Worm (Caenorhabditis elegans) whole organism, L4 larva: Measurements from ENCODE around the gene ndua-7.

ENCODE experiments used
- F26F4.8 ChIP-seq: fragments of 200-800 bp; sonication (Bioruptor generic); conservative IDR thresholded peaks from 2 replicates; pipeline ENCODE4 v1.3.6; 2022; ENCODE audit warnings: missing genetic modification characterization, missing compliant biosample characterization
- F49E8.2 ChIP-seq: sonication (generic microtip); optimal IDR thresholded peaks from 2 replicates; lab custom pipeline; 2016; ENCODE audit warnings: missing compliant biosample characterization, mild to moderate bottlenecking, missing genetic modification characterization, borderline replicate concordance
- T20F7.1 ChIP-seq: fragments of 200-800 bp; sonication (Bioruptor generic); optimal IDR thresholded peaks from 2 replicates; lab custom pipeline; 2018; ENCODE audit warnings: mild to moderate bottlenecking, missing genetic modification characterization, missing compliant biosample characterization
- T26A8.4 ChIP-seq: fragments of 200-800 bp; sonication (Bioruptor generic); IDR thresholded peaks from 2 replicates; pipeline ENCODE4 v1.3.6; 2022; ENCODE audit warnings: missing genetic modification characterization, missing compliant biosample characterization
- ZK337.2 ChIP-seq: fragments of 200-800 bp; sonication (Bioruptor generic); IDR thresholded peaks from 2 replicates; pipeline ENCODE4 v1.3.6; 2022; ENCODE audit warnings: missing genetic modification reagents, missing genetic modification characterization, missing compliant biosample characterization
- aly-2 ChIP-seq: sonication (generic microtip); optimal IDR thresholded peaks from 2 replicates; lab custom pipeline; 2018; ENCODE audit warnings: missing biosample characterization, missing genetic modification characterization
- ama-1 ChIP-seq: fragments of 150-350 bp; optimal IDR thresholded peaks from 2 replicates; lab custom pipeline; 2014; ENCODE audit warnings: inconsistent platforms, mixed read lengths
- attf-4 ChIP-seq: sonication (generic microtip); optimal IDR thresholded peaks from 3 replicates; lab custom pipeline; 2017; ENCODE audit warnings: missing biosample characterization, missing genetic modification characterization
- daf-12 ChIP-seq: fragments of 150-350 bp; optimal IDR thresholded peaks from 2 replicates; lab custom pipeline; 2014; ENCODE audit warnings: missing biosample characterization, missing genetic modification reagents, missing genetic modification characterization
- daf-8 ChIP-seq: fragments of 200-800 bp; sonication (Bioruptor generic); IDR thresholded peaks from 2 replicates; pipeline ENCODE4 v1.3.6; 2022; ENCODE audit warnings: missing genetic modification characterization, missing compliant biosample characterization
- duxl-1 ChIP-seq: sonication (generic microtip); optimal IDR thresholded peaks from 2 replicates; lab custom pipeline; 2016; ENCODE audit warnings: mild to moderate bottlenecking, missing genetic modification characterization, moderate library complexity, missing compliant biosample characterization; ENCODE audit not compliant: poor library complexity
- egl-43 ChIP-seq: fragments of 200-800 bp; sonication (Bioruptor generic); IDR thresholded peaks from 2 replicates; pipeline ENCODE4 v1.3.6; 2022; ENCODE audit warnings: missing genetic modification reagents, missing genetic modification characterization, missing compliant biosample characterization
- gei-8 ChIP-seq: fragments of 200-800 bp; sonication (Bioruptor generic); optimal IDR thresholded peaks from 2 replicates; lab custom pipeline; 2018; ENCODE audit warnings: mild to moderate bottlenecking, missing genetic modification characterization, missing compliant biosample characterization
- hif-1 ChIP-seq, 2 experiments: sonication (generic microtip); optimal IDR thresholded peaks; 2 replicates each; lab custom pipeline; 2016 to 2017; ENCODE audit warnings: missing compliant biosample characterization in 2 of 2, missing genetic modification characterization in 2 of 2, missing genetic modification reagents in 2 of 2, missing genotype in 2 of 2, mild to moderate bottlenecking in 1 of 2
- lin-15B ChIP-seq: fragments of 150-350 bp; sonication (generic microtip); optimal IDR thresholded peaks from 3 replicates; lab custom pipeline; 2014; ENCODE audit warnings: missing biosample characterization, missing genetic modification characterization
- lin-38 ChIP-seq: fragments of 200-800 bp; sonication (Bioruptor generic); IDR thresholded peaks from 2 replicates; pipeline ENCODE4 v1.3.6; 2022; ENCODE audit warnings: missing genetic modification reagents, missing genetic modification characterization, missing compliant biosample characterization
- madf-9 ChIP-seq: fragments of 200-800 bp; sonication (Bioruptor generic); conservative IDR thresholded peaks from 2 replicates; pipeline ENCODE4 v1.3.6; 2022; ENCODE audit warnings: missing genetic modification reagents, missing genetic modification characterization, missing compliant biosample characterization
- mdt-29 ChIP-seq: fragments of 200-800 bp; sonication (Bioruptor generic); IDR thresholded peaks from 2 replicates; pipeline ENCODE4 v1.3.6; 2022; ENCODE audit warnings: missing genetic modification reagents, missing genetic modification characterization, missing compliant biosample characterization
- mxl-2 ChIP-seq: fragments of 200-800 bp; sonication (Bioruptor generic); conservative IDR thresholded peaks from 2 replicates; pipeline ENCODE4 v1.3.6; 2022; ENCODE audit warnings: missing genetic modification reagents, missing genetic modification characterization, missing compliant biosample characterization
- mxl-3 ChIP-seq: fragments of 200-800 bp; sonication (Bioruptor generic); optimal IDR thresholded peaks from 2 replicates; lab custom pipeline; 2018; ENCODE audit warnings: mild to moderate bottlenecking, missing genetic modification characterization, missing compliant biosample characterization
- nhr-102 ChIP-seq: sonication (generic microtip); optimal IDR thresholded peaks from 2 replicates; lab custom pipeline; 2016; ENCODE audit warnings: mild to moderate bottlenecking, missing genetic modification characterization, moderate library complexity, missing compliant biosample characterization
- nhr-41 ChIP-seq: fragments of 200-800 bp; sonication (Bioruptor generic); IDR thresholded peaks from 2 replicates; pipeline ENCODE4 v1.3.6; 2022; ENCODE audit warnings: missing genetic modification reagents, missing genetic modification characterization, missing compliant biosample characterization
- nhr-42 ChIP-seq: fragments of 200-800 bp; sonication (Bioruptor generic); IDR thresholded peaks from 2 replicates; pipeline ENCODE4 v1.3.6; 2022; ENCODE audit warnings: missing genetic modification characterization, missing compliant biosample characterization
- nhr-6 ChIP-seq: fragments of 150-350 bp; optimal IDR thresholded peaks from 2 replicates; lab custom pipeline; 2014; ENCODE audit warnings: missing biosample characterization, missing genetic modification characterization
- nhr-76 ChIP-seq: fragments of 150-350 bp; optimal IDR thresholded peaks from 2 replicates; lab custom pipeline; 2014; ENCODE audit warnings: missing biosample characterization, missing genetic modification characterization
- nhr-77 ChIP-seq: fragments of 150-350 bp; optimal IDR thresholded peaks from 2 replicates; lab custom pipeline; 2014; ENCODE audit warnings: missing biosample characterization, missing genetic modification characterization
- rbr-2 ChIP-seq: sonication (generic microtip); optimal IDR thresholded peaks from 2 replicates; lab custom pipeline; 2016; ENCODE audit warnings: missing genotype, missing genetic modification characterization, missing compliant biosample characterization
- saeg-2 ChIP-seq: fragments of 200-800 bp; sonication (Bioruptor generic); IDR thresholded peaks from 2 replicates; pipeline ENCODE4 v1.3.6; 2022; ENCODE audit warnings: missing genetic modification reagents, missing genetic modification characterization, missing compliant biosample characterization
- sdz-12 ChIP-seq: fragments of 200-800 bp; sonication (Bioruptor generic); optimal IDR thresholded peaks from 2 replicates; lab custom pipeline; 2018; ENCODE audit warnings: mild to moderate bottlenecking, missing genetic modification characterization, missing compliant biosample characterization
- set-16 ChIP-seq: fragments of 200-800 bp; sonication (Bioruptor generic); IDR thresholded peaks from 2 replicates; pipeline ENCODE4 v1.3.6; 2022; ENCODE audit warnings: missing genetic modification reagents, missing genetic modification characterization, missing compliant biosample characterization
- snpc-4 ChIP-seq: fragments of 150-350 bp; optimal IDR thresholded peaks from 2 replicates; lab custom pipeline; 2014; ENCODE audit warnings: missing biosample characterization, missing genetic modification characterization
- spr-1 ChIP-seq: sonication (generic microtip); optimal IDR thresholded peaks from 2 replicates; lab custom pipeline; 2016; ENCODE audit warnings: mild to moderate bottlenecking, missing genetic modification characterization, missing compliant biosample characterization
- spr-3 ChIP-seq: fragments of 200-800 bp; sonication (Bioruptor generic); optimal IDR thresholded peaks from 2 replicates; lab custom pipeline; 2018; ENCODE audit warnings: mild to moderate bottlenecking, missing genetic modification characterization, missing compliant biosample characterization
- tra-1 ChIP-seq: fragments of 200-800 bp; sonication (Bioruptor generic); IDR thresholded peaks from 2 replicates; pipeline ENCODE4 v1.3.6; 2022; ENCODE audit warnings: missing genetic modification reagents, missing genetic modification characterization, missing compliant biosample characterization
- unc-39 ChIP-seq: sonication (generic microtip); optimal IDR thresholded peaks from 2 replicates; lab custom pipeline; 2017; ENCODE audit warnings: missing biosample characterization, missing genetic modification characterization
- unc-62 ChIP-seq, 3 experiments: fragments of 150-350 bp in 1 of 3; sonication (generic microtip); optimal IDR thresholded peaks in 2 of 3; peaks in 1 of 3; 1 replicate in 1 of 3; 2 replicates in 2 of 3; lab custom pipeline; 2014 to 2017; ENCODE audit warnings: missing biosample characterization in 3 of 3, missing genetic modification characterization in 3 of 3, missing genetic modification reagents in 3 of 3, missing genotype in 1 of 3
- zag-1 ChIP-seq: fragments of 150-350 bp; optimal IDR thresholded peaks from 2 replicates; lab custom pipeline; 2014; ENCODE audit warnings: missing biosample characterization, missing genetic modification characterization
- zip-2 ChIP-seq: fragments of 150-350 bp; optimal IDR thresholded peaks from 2 replicates; lab custom pipeline; 2014; ENCODE audit warnings: missing biosample characterization, missing genetic modification characterization

The ndua-7 gene

ce11 chrII:13489896-13490295 lies 4.5 kb downstream of the ndua-7 start:
- 0 out of 2 replicates have a peak, but pooled peaks have one; percentile 26 for TF ChIP-seq daf-8 (GFP tag; lab: Robert Waterston, UW)
- TF ChIP-seq nhr-77 (tag; lab: Kevin White, UChicago), result no peak
- no peak for TF ChIP-seq unc-39 (tag; lab: Kevin White, UChicago)
- TF ChIP-seq F49E8.2 (tag; lab: Kevin White, UChicago), result no peak
- peak; percentile 87 for TF ChIP-seq set-16 (GFP tag; lab: Robert Waterston, UW)
- TF ChIP-seq madf-9, result no peak
- no peak for TF ChIP-seq tra-1 (GFP tag; lab: Robert Waterston, UW)
- TF ChIP-seq rbr-2, result no peak
- no peak for TF ChIP-seq aly-2 (tag; lab: Kevin White, UChicago)
- TF ChIP-seq nhr-102 (tag; lab: Kevin White, UChicago), result no peak
- TF ChIP-seq egl-43, result peak; percentile 23; the same call in 1 of the 2 replicates
- no peak for TF ChIP-seq mxl-3
- no peak for TF ChIP-seq gei-8 (GFP tag; lab: Kevin White, UChicago)
- TF ChIP-seq nhr-76 (tag; lab: Kevin White, UChicago), result no peak
- no peak for TF ChIP-seq sdz-12
- no peak for TF ChIP-seq daf-12
- TF ChIP-seq nhr-41, result no peak
- TF ChIP-seq ama-1, result no peak
- TF ChIP-seq ZK337.2 (GFP tag; lab: Robert Waterston, UW), result no peak
- TF ChIP-seq spr-3 (GFP tag; lab: Kevin White, UChicago), result no peak
- no peak for TF ChIP-seq duxl-1 (tag; lab: Kevin White, UChicago)
- TF ChIP-seq spr-1 (tag; lab: Kevin White, UChicago), result no peak
- TF ChIP-seq zag-1, result no peak
- TF ChIP-seq F26F4.8 (GFP tag; lab: Robert Waterston, UW), result no peak
- no peak for TF ChIP-seq nhr-6 (tag; lab: Kevin White, UChicago)
- TF ChIP-seq T20F7.1 (GFP tag; lab: Kevin White, UChicago), result no peak

DNA sequence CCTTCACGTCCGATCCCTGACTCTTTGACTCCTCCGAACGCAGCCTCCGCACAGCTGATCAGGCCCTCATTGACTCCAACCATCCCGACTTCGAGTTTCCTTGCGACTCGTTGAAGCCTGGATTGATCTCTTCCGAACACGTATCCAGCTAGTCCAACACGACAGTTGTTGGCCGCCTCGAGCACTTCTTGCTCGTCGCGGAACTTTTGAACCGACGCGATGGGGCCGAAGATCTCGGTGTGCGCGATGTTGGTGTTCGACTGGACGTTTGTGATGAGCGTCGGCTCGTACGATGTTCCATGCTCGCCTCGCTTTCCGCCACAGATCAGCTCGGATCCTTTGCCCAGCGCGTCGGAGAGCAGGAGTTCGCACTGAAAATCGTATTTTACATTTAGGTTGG lies 6.8 kb downstream of the ndua-7 start:
- peak; percentile 69; the same call in 1 of the 2 replicates for TF ChIP-seq set-16 (GFP tag; lab: Robert Waterston, UW)
- no peak for TF ChIP-seq lin-38
- no peak for TF ChIP-seq saeg-2

- TF ChIP-seq attf-4 (tag; lab: Kevin White, UChicago) (no peak), nhr-42 (GFP tag; lab: Robert Waterston, UW) (0 out of 2 replicates have a peak, but pooled peaks have one; percentile 5), set-16 (GFP tag; lab: Robert Waterston, UW) (peak; percentile 77), F26F4.8 (GFP tag; lab: Robert Waterston, UW) (0 out of 2 replicates have a peak, but pooled peaks have one; percentile 7), nhr-77 (tag; lab: Kevin White, UChicago) (no peak), T26A8.4 (GFP tag; lab: Robert Waterston, UW) (0 out of 2 replicates have a peak, but pooled peaks have one; percentile 10), snpc-4 (no peak), daf-8 (GFP tag; lab: Robert Waterston, UW) (no peak), lin-38 (0 out of 2 replicates have a peak, but pooled peaks have one; percentile 17)
Measured at ce11 chrII:13485119-13485518, 9.3 kb downstream of the ndua-7 start.

- TF ChIP-seq hif-1 (tag; optimal IDR thresholded peaks at IDR 0.05; lab: Kevin White, UChicago), result no peak
- TF ChIP-seq lin-15B (tag; lab: Kevin White, UChicago), result no peak
- TF ChIP-seq nhr-102 (tag; lab: Kevin White, UChicago), result no peak
- TF ChIP-seq nhr-42 (GFP tag; lab: Robert Waterston, UW), result no peak
- no peak for TF ChIP-seq mdt-29 (GFP tag; lab: Robert Waterston, UW)
- TF ChIP-seq mxl-2 (GFP tag; lab: Robert Waterston, UW), result no peak
- TF ChIP-seq set-16 (GFP tag; lab: Robert Waterston, UW), result peak; percentile 65
- TF ChIP-seq zip-2 (tag; lab: Kevin White, UChicago), result no peak
- no peak for TF ChIP-seq nhr-41
- no peak for TF ChIP-seq nhr-76 (tag; lab: Kevin White, UChicago)
- peak in 1 of 2 experiments; percentile 47 for TF ChIP-seq unc-62 (GFP tag; optimal IDR thresholded peaks at IDR 0.05 in 1 of 2; lab: Kevin White, UChicago)
- no peak for TF ChIP-seq unc-62 (tag; optimal IDR thresholded peaks at IDR 0.05; lab: Kevin White, UChicago)
Measured at ce11 chrII:13484108-13484507, 10.3 kb downstream of the ndua-7 start.
